Fruit fly (Drosophila melanogaster) whole organism: Measurements from ENCODE around the gene SelT.

Experiments
- CG8478 ChIP-seq: fragments of >200 bp; optimal IDR thresholded peaks from 2 replicates; lab custom pipeline; 2018; ENCODE audit warnings: inconsistent platforms
- Dll ChIP-seq: fragments of >200 bp; optimal IDR thresholded peaks from 2 replicates; lab custom pipeline; 2017
- EcR ChIP-seq, 2 experiments: fragments of >200 bp; optimal IDR thresholded peaks; 2 replicates each; lab custom pipeline; 2017; ENCODE audit warnings: missing biosample characterization in 2 of 2, missing genetic modification characterization in 2 of 2, missing genetic modification reagents in 2 of 2
- pan ChIP-seq: fragments of >200 bp; optimal IDR thresholded peaks from 2 replicates; lab custom pipeline; 2017
- psq ChIP-seq: fragments of >200 bp; optimal IDR thresholded peaks from 2 replicates; lab custom pipeline; 2017
- usp ChIP-seq: fragments of >200 bp; optimal IDR thresholded peaks from 2 replicates; lab custom pipeline; 2017; ENCODE audit warnings: missing biosample characterization, missing genetic modification characterization, mixed read lengths

SelT gene

dm6 chr2L:5010784-5011260 lies at the start of gene SelT, which contains the start of the genes CG31917 and Tfb5:
Gene SelT (plus strand): TSS chr2L:5010922.
Gene CG31917 (minus strand): TSS chr2L:5010834.
Gene Tfb5 (minus strand): TSS chr2L:5010834.
- TF ChIP-seq psq (lab: Kevin White, UChicago) (no peak), EcR (GFP tag; optimal IDR thresholded peaks at IDR 0.05; lab: Kevin White, UChicago) (no peak), usp (GFP tag; lab: Kevin White, UChicago) (no peak), pan (lab: Kevin White, UChicago) (no peak), CG8478 (lab: Kevin White, UChicago) (no peak), Dll (lab: Kevin White, UChicago) (no peak)

- TF ChIP-seq usp (GFP tag; lab: Kevin White, UChicago) (no peak), pan (lab: Kevin White, UChicago) (no peak), psq (lab: Kevin White, UChicago) (no peak), CG8478 (lab: Kevin White, UChicago) (no peak), Dll (lab: Kevin White, UChicago) (no peak), EcR (GFP tag; optimal IDR thresholded peaks at IDR 0.05; lab: Kevin White, UChicago) (no peak)
Observed at dm6 chr2L:4965420-4965819, 45.3 kb upstream of the SelT start, which contains the start of gene CG34125. Gene CG34125 (plus strand): TSS chr2L:4965673.

dm6 chr2L:4965923-4966322 lies 44.8 kb upstream of the SelT start:
- TF ChIP-seq EcR (GFP tag; optimal IDR thresholded peaks at IDR 0.05; lab: Kevin White, UChicago) (no peak), pan (lab: Kevin White, UChicago) (no peak), usp (GFP tag; lab: Kevin White, UChicago) (no peak), CG8478 (lab: Kevin White, UChicago) (no peak), Dll (lab: Kevin White, UChicago) (no peak), psq (lab: Kevin White, UChicago) (no peak)

dm6 chr2L:4967511-4967910 lies 43.2 kb upstream of the SelT start, which contains the start of gene eIF3i:
Gene eIF3i (minus strand): TSS chr2L:4967775.
- no peak for TF ChIP-seq Dll (lab: Kevin White, UChicago)
- TF ChIP-seq pan (lab: Kevin White, UChicago), result no peak
- no peak for TF ChIP-seq CG8478 (lab: Kevin White, UChicago)
- TF ChIP-seq usp (GFP tag; lab: Kevin White, UChicago), result no peak
- TF ChIP-seq psq (lab: Kevin White, UChicago), result no peak
- TF ChIP-seq EcR (GFP tag; optimal IDR thresholded peaks at IDR 0.05; lab: Kevin White, UChicago), result no peak

- no peak for TF ChIP-seq psq (lab: Kevin White, UChicago)
- TF ChIP-seq Dll (lab: Kevin White, UChicago), result no peak
- TF ChIP-seq pan (lab: Kevin White, UChicago), result no peak
- TF ChIP-seq CG8478 (lab: Kevin White, UChicago), result no peak
- no peak for TF ChIP-seq EcR (GFP tag; optimal IDR thresholded peaks at IDR 0.05; lab: Kevin White, UChicago)
- no peak for TF ChIP-seq usp (GFP tag; lab: Kevin White, UChicago)
Observed at dm6 chr2L:4968767-4969166, 42.0 kb upstream of the SelT start, which contains the start of the genes Scox and Polr1C. Gene Scox (minus strand): TSS chr2L:4968935. Gene Polr1C (plus strand): TSS chr2L:4969004.

dm6 chr2L:4971329-4971798 lies 39.4 kb upstream of the SelT start, which contains the start of gene CG14043:
Gene CG14043 (plus strand): TSS chr2L:4971702.
- TF ChIP-seq EcR (GFP tag; optimal IDR thresholded peaks at IDR 0.05; lab: Kevin White, UChicago) (no peak), usp (GFP tag; lab: Kevin White, UChicago) (no peak), psq (lab: Kevin White, UChicago) (no peak), CG8478 (lab: Kevin White, UChicago) (no peak), Dll (lab: Kevin White, UChicago) (no peak), pan (lab: Kevin White, UChicago) (no peak)

dm6 chr2L:4973731-4974415 lies 36.8 kb upstream of the SelT start, which contains the start of gene mRpL28:
Gene mRpL28 (plus strand): TSS chr2L:4973976.
- TF ChIP-seq usp (GFP tag; lab: Kevin White, UChicago), result no peak
- TF ChIP-seq psq (lab: Kevin White, UChicago), result no peak
- TF ChIP-seq EcR (GFP tag; optimal IDR thresholded peaks at IDR 0.05; lab: Kevin White, UChicago), result no peak
- no peak for TF ChIP-seq Dll (lab: Kevin White, UChicago)

- TF ChIP-seq pan (lab: Kevin White, UChicago) (no peak), EcR (GFP tag; optimal IDR thresholded peaks at IDR 0.05; lab: Kevin White, UChicago) (no peak), psq (lab: Kevin White, UChicago) (no peak), CG8478 (lab: Kevin White, UChicago) (no peak), usp (GFP tag; lab: Kevin White, UChicago) (no peak), Dll (lab: Kevin White, UChicago) (no peak)
Observed at dm6 chr2L:4976988-4977551, 33.7 kb upstream of the SelT start, which contains the start of the genes Gmd and CG3792. Gene Gmd (minus strand): TSS chr2L:4977023. Gene CG3792 (plus strand): TSS chr2L:4977312.

- no peak for TF ChIP-seq psq (lab: Kevin White, UChicago)
Observed at dm6 chr2L:4979138-4979537, 31.6 kb upstream of the SelT start, which contains the start of gene CG8891. Gene CG8891 (minus strand): TSS chr2L:4979379.

- TF ChIP-seq usp (GFP tag; lab: Kevin White, UChicago) (no peak), pan (lab: Kevin White, UChicago) (no peak), psq (lab: Kevin White, UChicago) (no peak), CG8478 (lab: Kevin White, UChicago) (no peak), EcR (GFP tag; optimal IDR thresholded peaks at IDR 0.05; lab: Kevin White, UChicago) (no peak), Dll (lab: Kevin White, UChicago) (no peak)
Observed at dm6 chr2L:4981278-4981966, 29.3 kb upstream of the SelT start, which contains the start of the genes CG8892 and CG34126. Gene CG8892 (minus strand): TSS chr2L:4981592. Gene CG34126 (plus strand): TSS chr2L:4981614.
